Worm (Caenorhabditis elegans): ENCODE results near the gene scl-5.

DNA sequence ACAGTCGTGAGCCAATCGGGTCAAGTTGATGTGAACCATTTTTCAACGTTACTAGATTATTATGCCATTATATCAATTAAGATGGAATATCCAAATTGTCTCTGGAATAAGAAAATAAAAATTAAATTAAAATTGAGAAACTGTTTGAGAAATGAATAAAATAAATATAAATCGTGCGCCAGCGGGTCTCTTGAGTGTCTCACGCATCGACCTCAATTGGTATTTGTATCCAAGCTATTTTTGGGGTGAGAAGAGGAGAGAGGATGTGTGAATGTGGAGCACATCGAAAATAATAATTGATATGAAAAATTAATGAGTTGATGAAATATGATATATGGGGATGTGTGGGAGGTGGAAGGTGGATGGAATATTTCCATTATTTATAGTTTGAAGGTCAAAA, 24.9 kb upstream of the scl-5 start, which contains the start of gene F49E11.2:
- TF ChIP-seq unc-120 (tag; optimal IDR thresholded peaks at IDR 0.05; ENCODE audit: poor library complexity, severe bottlenecking): no peak
- TF ChIP-seq pha-4 (tag; optimal IDR thresholded peaks at IDR 0.05): no peak
- TF ChIP-seq nhr-28 (tag; optimal IDR thresholded peaks at IDR 0.05): no peak
- no peak for TF ChIP-seq mls-2 (tag; optimal IDR thresholded peaks at IDR 0.05)
- TF ChIP-seq lin-13 (tag; optimal IDR thresholded peaks at IDR 0.05): no peak
- no peak for TF ChIP-seq elt-3 (tag; optimal IDR thresholded peaks at IDR 0.05)
- TF ChIP-seq sptf-1 (tag; optimal IDR thresholded peaks at IDR 0.05): no peak
- TF ChIP-seq mab-5 (tag; optimal IDR thresholded peaks at IDR 0.05): no peak
- TF ChIP-seq cnd-1 (tag; optimal IDR thresholded peaks at IDR 0.05): no peak
